Worm (Caenorhabditis elegans) whole organism, L4/young adult: Measurements from ENCODE around the gene lst-4.

Source experiments
- W03F9.2 ChIP-seq: fragments of 150-350 bp; optimal IDR thresholded peaks from 2 replicates; lab custom pipeline; 2014; ENCODE audit warnings: missing biosample characterization, missing genetic modification characterization
- dao-5 ChIP-seq: sonication (generic microtip); optimal IDR thresholded peaks from 2 replicates; lab custom pipeline; 2016; ENCODE audit warnings: missing genotype, missing genetic modification characterization, moderate library complexity, missing compliant biosample characterization
- him-1 ChIP-seq: sonication (generic microtip); optimal IDR thresholded peaks from 2 replicates; lab custom pipeline; 2016; ENCODE audit warnings: missing genotype, missing genetic modification reagents, missing genetic modification characterization, missing compliant biosample characterization

ce11 chrIV:14066403-14066802 lies 3.3 kb downstream of the lst-4 start:
- no peak for TF ChIP-seq him-1 (tag; lab: Kevin White, UChicago)
- no peak for TF ChIP-seq W03F9.2 (tag; lab: Kevin White, UChicago)
- TF ChIP-seq dao-5 (tag; lab: Kevin White, UChicago) = no peak
